Worm (Caenorhabditis elegans): Measurements from ENCODE around the gene C02E7.7.

The C02E7.7 gene

ce11 chrV:4908591-4908990 lies 9.8 kb downstream of the C02E7.7 start, which contains the start of gene ugt-13:
TSS of gene ugt-13 (plus strand) at chrV:4908884.
- TF ChIP-seq ztf-11 (tag; optimal IDR thresholded peaks at IDR 0.05) (no peak), cey-2 (tag; optimal IDR thresholded peaks at IDR 0.05; ENCODE audit: borderline replicate concordance, insufficient read depth) (peak; percentile 47), mep-1 (tag; optimal IDR thresholded peaks at IDR 0.05) (peak; percentile 61), dmd-9 (GFP tag; IDR thresholded peaks at IDR 0.05) (no peak), F26F4.8 (GFP tag; conservative IDR thresholded peaks at IDR 0.05) (no peak), hlh-30 (tag; optimal IDR thresholded peaks at IDR 0.05; ENCODE audit: insufficient read depth) (peak; percentile 9), egl-27 (tag; optimal IDR thresholded peaks at IDR 0.05) (no peak), unc-130 (GFP tag; optimal IDR thresholded peaks at IDR 0.05) (no peak), nhr-28 (tag; optimal IDR thresholded peaks at IDR 0.05) (peak; percentile 94), ceh-20 (GFP tag; IDR thresholded peaks at IDR 0.05) (no peak), tag-97 (GFP tag; IDR thresholded peaks at IDR 0.05) (no peak), snpc-1.2 (GFP tag; IDR thresholded peaks at IDR 0.05) (no peak), lsy-2 (tag; optimal IDR thresholded peaks at IDR 0.05) (peak in 1 of 2 experiments; percentile 28), nhr-48 (tag; optimal IDR thresholded peaks at IDR 0.05) (peak; percentile 39), ztf-7 (tag; optimal IDR thresholded peaks at IDR 0.05) (peak; percentile 97), attf-4 (tag; optimal IDR thresholded peaks at IDR 0.05) (no peak), vab-7 (GFP tag; IDR thresholded peaks at IDR 0.05) (no peak), fkh-10 (GFP tag; optimal IDR thresholded peaks at IDR 0.05) (no peak), nhr-42 (GFP tag; IDR thresholded peaks at IDR 0.05) (no peak), D1046.2 (GFP tag; IDR thresholded peaks at IDR 0.05) (no peak), sdz-12 (GFP tag; optimal IDR thresholded peaks at IDR 0.05) (no peak), nhr-102 (tag; optimal IDR thresholded peaks at IDR 0.05) (peak; percentile 33), ama-1 (optimal IDR thresholded peaks at IDR 0.05) (no peak), dmd-6 (GFP tag; IDR thresholded peaks at IDR 0.05) (no peak), spr-3 (GFP tag; optimal IDR thresholded peaks at IDR 0.05) (no peak), ceh-44 (GFP tag; IDR thresholded peaks at IDR 0.05) (no peak), hlh-11 (tag; optimal IDR thresholded peaks at IDR 0.05) (no peak), unc-62 (GFP tag; optimal IDR thresholded peaks at IDR 0.05 in 1 of 2) (no peak), unc-62 (tag; optimal IDR thresholded peaks at IDR 0.05) (no peak), T20F7.1 (GFP tag; optimal IDR thresholded peaks at IDR 0.05) (no peak), aha-1 (tag) (peak; percentile 73), nhr-76 (tag; optimal IDR thresholded peaks at IDR 0.05) (no peak), saeg-2 (GFP tag; IDR thresholded peaks at IDR 0.05) (no peak), lin-1 (GFP tag; IDR thresholded peaks at IDR 0.05) (no peak)

ce11 chrV:4905953-4906352 lies 12.4 kb downstream of the C02E7.7 start, which contains the start of gene ugt-14:
TSS of gene ugt-14 (plus strand) at chrV:4906253.
- peak; percentile 88 for TF ChIP-seq nhr-28 (tag; optimal IDR thresholded peaks at IDR 0.05)
- TF ChIP-seq ztf-7 (tag; optimal IDR thresholded peaks at IDR 0.05): no peak

- TF ChIP-seq nhr-76 (tag; optimal IDR thresholded peaks at IDR 0.05): no peak
- TF ChIP-seq nhr-28 (tag; optimal IDR thresholded peaks at IDR 0.05): peak; percentile 100
- TF ChIP-seq mdl-1 (tag; optimal IDR thresholded peaks at IDR 0.05): peak in 1 of 2 experiments; percentile 0
Observed at ce11 chrV:4903696-4904095, 14.7 kb downstream of the C02E7.7 start, which contains the start of gene ugt-8. TSS of gene ugt-8 (plus strand) at chrV:4903930.

- no peak for TF ChIP-seq lir-3 (tag; optimal IDR thresholded peaks at IDR 0.05)
- peak; percentile 7 for TF ChIP-seq nhr-28 (tag; optimal IDR thresholded peaks at IDR 0.05)
- no peak for TF ChIP-seq nhr-42 (GFP tag; IDR thresholded peaks at IDR 0.05)
Observed at ce11 chrV:4901074-4901473, 17.3 kb downstream of the C02E7.7 start, which contains the start of gene ugt-67. TSS of gene ugt-67 (plus strand) at chrV:4901374.
